Worm (Caenorhabditis elegans) whole organism, midembryonic: ENCODE results near the gene F26F2.7.

Experiments
- T22C8.4 ChIP-seq: fragments of 200-800 bp; sonication (Bioruptor generic); IDR thresholded peaks from 2 replicates; pipeline ENCODE4 v1.3.6; 2022; ENCODE audit warnings: missing genetic modification characterization, missing compliant biosample characterization
- flt-1 ChIP-seq: fragments of 200-800 bp; sonication (Bioruptor generic); IDR thresholded peaks from 2 replicates; pipeline ENCODE4 v1.3.6; 2022; ENCODE audit warnings: missing genetic modification characterization, missing compliant biosample characterization

DNA sequence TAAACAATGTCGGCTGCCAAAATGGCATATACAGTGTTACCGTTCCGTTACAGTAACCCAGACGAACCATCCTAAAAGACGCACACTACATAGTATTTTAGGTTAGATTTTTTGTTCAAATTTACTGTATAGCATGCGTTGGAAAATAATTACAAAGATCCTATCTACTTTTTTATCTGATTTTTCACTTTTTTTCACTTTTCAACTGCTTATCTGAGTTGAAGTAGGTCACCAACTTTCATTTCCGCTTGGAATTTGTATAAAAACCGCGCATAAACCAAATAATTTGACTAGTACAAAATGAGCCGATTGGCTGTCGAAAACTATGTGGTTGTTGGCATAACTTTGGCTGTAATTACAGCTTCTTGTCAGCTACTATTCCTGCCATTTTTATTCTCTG is 19.0 kb downstream of the F26F2.7 start, which contains the start of gene col-163:
- TF ChIP-seq T22C8.4 (GFP tag; lab: Robert Waterston, UW) (no peak), flt-1 (GFP tag; lab: Robert Waterston, UW) (no peak)
